Fruit fly (Drosophila melanogaster): ENCODE results near the gene CG31710.

- TF ChIP-seq Mnt (GFP tag; optimal IDR thresholded peaks at IDR 0.05) = no peak
- TF ChIP-seq pad (GFP tag; optimal IDR thresholded peaks at IDR 0.05) = no peak
- TF ChIP-seq ovo (GFP tag; optimal IDR thresholded peaks at IDR 0.05) = no peak
- no peak for TF ChIP-seq CG33017 (tag; optimal IDR thresholded peaks at IDR 0.05)
- TF ChIP-seq CG7045 (GFP tag; optimal IDR thresholded peaks at IDR 0.05) = no peak
- no peak for TF ChIP-seq cnc (optimal IDR thresholded peaks at IDR 0.05)
- TF ChIP-seq kay (GFP tag; ENCODE audit: borderline replicate concordance) = no peak
- no peak for TF ChIP-seq Clk (GFP tag; optimal IDR thresholded peaks at IDR 0.05)
- TF ChIP-seq CG5204 (GFP tag; optimal IDR thresholded peaks at IDR 0.05) = no peak
- TF ChIP-seq CG1620 (GFP tag; optimal IDR thresholded peaks at IDR 0.05) = no peak
- no peak for TF ChIP-seq tj (GFP tag; optimal IDR thresholded peaks at IDR 0.05)
- TF ChIP-seq Crg-1 (GFP tag; optimal IDR thresholded peaks at IDR 0.05) = no peak
- TF ChIP-seq bab1 (GFP tag; optimal IDR thresholded peaks at IDR 0.05) = no peak
- TF ChIP-seq cic (GFP tag; optimal IDR thresholded peaks at IDR 0.05) = no peak
These were observed 49.5 kb downstream of the CG31710 start, which contains the start of gene CG33299 for dm6 chr2L:9656300-9656699.

Data from whole organism, adult.